Fruit fly (Drosophila melanogaster) whole organism, prepupa: ENCODE results near the gene hng2.

Experiments used
- CG10631 ChIP-seq: fragments of 200-800 bp; sonication (Bioruptor generic); optimal IDR thresholded peaks from 2 replicates; lab custom pipeline; 2016; ENCODE audit warnings: missing biosample characterization, missing genetic modification characterization
- CG10669 ChIP-seq: fragments of 200-800 bp; sonication (Bioruptor generic); optimal IDR thresholded peaks from 3 replicates; lab custom pipeline; 2018; ENCODE audit warnings: missing biosample characterization, mild to moderate bottlenecking, missing genetic modification characterization, moderate library complexity
- CG11294 ChIP-seq: fragments of 200-800 bp; sonication (Bioruptor generic); IDR thresholded peaks from 2 replicates; pipeline ENCODE4 v1.3.6; 2022; ENCODE audit warnings: missing biosample characterization, missing genetic modification characterization
- CG11902 ChIP-seq: fragments of 200-800 bp; sonication (Bioruptor generic); optimal IDR thresholded peaks from 3 replicates; lab custom pipeline; 2016; ENCODE audit warnings: missing biosample characterization, missing genetic modification characterization
- CG1621 ChIP-seq: fragments of 200-800 bp; sonication (Bioruptor generic); optimal IDR thresholded peaks from 3 replicates; lab custom pipeline; 2018; ENCODE audit warnings: missing biosample characterization, mild to moderate bottlenecking, missing genetic modification characterization
- CG3032 ChIP-seq: fragments of 200-800 bp; optimal IDR thresholded peaks from 2 replicates; lab custom pipeline; 2019; ENCODE audit warnings: missing biosample characterization, mild to moderate bottlenecking, missing genetic modification characterization, moderate library complexity
- CG31627 ChIP-seq: fragments of 200-800 bp; sonication (Bioruptor generic); optimal IDR thresholded peaks from 3 replicates; lab custom pipeline; 2016; ENCODE audit warnings: missing biosample characterization, missing genetic modification characterization
- CG32006 ChIP-seq: fragments of 200-800 bp; sonication (Bioruptor generic); optimal IDR thresholded peaks from 3 replicates; lab custom pipeline; 2017; ENCODE audit warnings: missing biosample characterization, mild to moderate bottlenecking, missing genetic modification characterization
- CG3919 ChIP-seq: fragments of 200-800 bp; sonication (Bioruptor generic); optimal IDR thresholded peaks from 3 replicates; lab custom pipeline; 2016; ENCODE audit warnings: missing biosample characterization, missing genetic modification characterization
- CG6163 ChIP-seq: fragments of 200-800 bp; sonication (Bioruptor generic); IDR thresholded peaks from 3 replicates; pipeline ENCODE4 v1.3.6; 2022; ENCODE audit warnings: missing biosample characterization, missing genetic modification characterization
- CG6854 ChIP-seq: fragments of 200-800 bp; sonication (Bioruptor generic); optimal IDR thresholded peaks from 2 replicates; lab custom pipeline; 2017; ENCODE audit warnings: missing biosample characterization, mild to moderate bottlenecking, missing genetic modification characterization
- CG7368 ChIP-seq: fragments of 200-800 bp; sonication (Bioruptor generic); optimal IDR thresholded peaks from 3 replicates; lab custom pipeline; 2016; ENCODE audit warnings: missing biosample characterization, missing genetic modification characterization
- CG8119 ChIP-seq: fragments of 200-800 bp; sonication (Bioruptor generic); IDR thresholded peaks from 3 replicates; pipeline ENCODE4 v1.3.6; 2022; ENCODE audit warnings: missing biosample characterization, missing genetic modification characterization
- CG8319 ChIP-seq: fragments of 200-800 bp; sonication (Bioruptor generic); optimal IDR thresholded peaks from 3 replicates; lab custom pipeline; 2016; ENCODE audit warnings: missing biosample characterization, missing genetic modification characterization
- CG9139 ChIP-seq: fragments of 200-800 bp; sonication (Bioruptor generic); optimal IDR thresholded peaks from 3 replicates; lab custom pipeline; 2017; ENCODE audit warnings: missing biosample characterization, mild to moderate bottlenecking, missing genetic modification characterization
- Eip75B ChIP-seq: fragments of 200-800 bp; sonication (Bioruptor generic); optimal IDR thresholded peaks from 3 replicates; lab custom pipeline; 2016; ENCODE audit warnings: missing biosample characterization, missing genetic modification characterization
- Eip78C ChIP-seq: fragments of 200-800 bp; sonication (Bioruptor generic); peaks from one replicate; lab custom pipeline; 2016; ENCODE audit warnings: missing biosample characterization, missing genetic modification characterization
- Eip93F ChIP-seq: fragments of 200-800 bp; sonication (Bioruptor generic); optimal IDR thresholded peaks from 2 replicates; lab custom pipeline; 2016; ENCODE audit warnings: missing biosample characterization, mild to moderate bottlenecking, missing genetic modification characterization
- Gug ChIP-seq: fragments of 200-800 bp; sonication (Bioruptor generic); IDR thresholded peaks from 2 replicates; pipeline ENCODE4 v1.3.6; 2022; ENCODE audit warnings: missing biosample characterization, missing genetic modification characterization
- Hr38 ChIP-seq: sonication (Bioruptor generic); optimal IDR thresholded peaks from 2 replicates; lab custom pipeline; 2016; ENCODE audit warnings: missing biosample characterization, missing genetic modification characterization
- Hr39 ChIP-seq: fragments of 200-800 bp; sonication (Bioruptor generic); optimal IDR thresholded peaks from 2 replicates; lab custom pipeline; 2016; ENCODE audit warnings: missing biosample characterization, missing genetic modification characterization
- Met ChIP-seq: fragments of 200-800 bp; sonication (Bioruptor generic); optimal IDR thresholded peaks from 3 replicates; lab custom pipeline; 2016; ENCODE audit warnings: missing biosample characterization, missing genetic modification characterization
- OdsH ChIP-seq: fragments of 200-800 bp; sonication (Bioruptor generic); optimal IDR thresholded peaks from 3 replicates; lab custom pipeline; 2016; ENCODE audit warnings: missing biosample characterization, missing genetic modification characterization
- Smox ChIP-seq: fragments of 200-800 bp; sonication (Bioruptor generic); optimal IDR thresholded peaks from 3 replicates; lab custom pipeline; 2016; ENCODE audit warnings: missing biosample characterization, missing genetic modification characterization
- Sox102F ChIP-seq: fragments of 200-800 bp; sonication (Bioruptor generic); optimal IDR thresholded peaks from 2 replicates; lab custom pipeline; 2016; ENCODE audit warnings: missing biosample characterization, mild to moderate bottlenecking, missing genetic modification characterization
- Sox14 ChIP-seq: fragments of 200-800 bp; sonication (Bioruptor generic); optimal IDR thresholded peaks from 3 replicates; lab custom pipeline; 2016; ENCODE audit warnings: missing biosample characterization, missing genetic modification characterization
- Sox15 ChIP-seq: fragments of 200-800 bp; sonication (Bioruptor generic); optimal IDR thresholded peaks from 3 replicates; lab custom pipeline; 2016; ENCODE audit warnings: missing biosample characterization, missing genetic modification characterization
- achi ChIP-seq: fragments of 200-800 bp; sonication (Bioruptor generic); optimal IDR thresholded peaks from 3 replicates; lab custom pipeline; 2016; ENCODE audit warnings: missing biosample characterization, missing genetic modification characterization
- acj6 ChIP-seq: fragments of 200-800 bp; sonication (Bioruptor generic); optimal IDR thresholded peaks from 3 replicates; lab custom pipeline; 2016; ENCODE audit warnings: missing biosample characterization, missing genetic modification characterization
- cyc ChIP-seq: fragments of 200-800 bp; sonication (Bioruptor generic); optimal IDR thresholded peaks from 3 replicates; lab custom pipeline; 2016; ENCODE audit warnings: missing biosample characterization, missing genetic modification characterization
- dac ChIP-seq: fragments of 200-800 bp; sonication (Bioruptor generic); optimal IDR thresholded peaks from 2 replicates; lab custom pipeline; 2017; ENCODE audit warnings: missing biosample characterization, mild to moderate bottlenecking, missing genetic modification characterization
- eg ChIP-seq: fragments of 200-800 bp; sonication (Bioruptor generic); IDR thresholded peaks from 3 replicates; pipeline ENCODE4 v1.3.6; 2022; ENCODE audit warnings: missing biosample characterization, missing genetic modification characterization
- esn ChIP-seq: fragments of 200-800 bp; sonication (Bioruptor generic); optimal IDR thresholded peaks from 2 replicates; lab custom pipeline; 2016; ENCODE audit warnings: missing biosample characterization, mild to moderate bottlenecking, missing genetic modification characterization, moderate library complexity
- fd59A ChIP-seq: fragments of 200-800 bp; sonication (Bioruptor generic); optimal IDR thresholded peaks from 2 replicates; lab custom pipeline; 2017; ENCODE audit warnings: missing biosample characterization, mild to moderate bottlenecking, missing genetic modification characterization, missing genetic modification reagents
- fkh ChIP-seq: fragments of 200-800 bp; sonication (Bioruptor generic); optimal IDR thresholded peaks from 3 replicates; lab custom pipeline; 2017; ENCODE audit warnings: missing biosample characterization, mild to moderate bottlenecking, missing genetic modification characterization, moderate library complexity
- lz ChIP-seq: fragments of 200-800 bp; sonication (Bioruptor generic); optimal IDR thresholded peaks from 3 replicates; lab custom pipeline; 2016; ENCODE audit warnings: missing biosample characterization, missing genetic modification characterization
- net ChIP-seq: fragments of 200-800 bp; sonication (Bioruptor generic); optimal IDR thresholded peaks from 3 replicates; lab custom pipeline; 2016; ENCODE audit warnings: missing biosample characterization, missing genetic modification characterization
- pdm3 ChIP-seq: fragments of 200-800 bp; sonication (Bioruptor generic); optimal IDR thresholded peaks from 3 replicates; lab custom pipeline; 2016; ENCODE audit warnings: missing biosample characterization, missing genetic modification characterization
- salr ChIP-seq, 2 experiments: fragments of 200-800 bp; sonication (Bioruptor generic); optimal IDR thresholded peaks; 3 replicates each; lab custom pipeline; 2016 to 2018; ENCODE audit warnings: missing biosample characterization in 2 of 2, missing genetic modification characterization in 2 of 2, mild to moderate bottlenecking in 1 of 2
- spab ChIP-seq: fragments of 200-800 bp; sonication (Bioruptor generic); optimal IDR thresholded peaks from 2 replicates; lab custom pipeline; 2017; ENCODE audit warnings: missing biosample characterization, mild to moderate bottlenecking, missing genetic modification characterization, missing genetic modification reagents
- ss ChIP-seq, 2 experiments: fragments of 200-800 bp; sonication (Bioruptor generic); optimal IDR thresholded peaks; 2 replicates in 1 of 2; 3 replicates in 1 of 2; lab custom pipeline; 2017 to 2018; ENCODE audit warnings: mild to moderate bottlenecking in 2 of 2, missing biosample characterization in 2 of 2, missing genetic modification characterization in 2 of 2, moderate library complexity in 1 of 2
- svp ChIP-seq: fragments of 200-800 bp; sonication (Bioruptor generic); peaks from one replicate; lab custom pipeline; 2016; ENCODE audit warnings: missing biosample characterization, missing genetic modification characterization
- topi ChIP-seq: fragments of 200-800 bp; sonication (Bioruptor generic); optimal IDR thresholded peaks from 3 replicates; lab custom pipeline; 2016; ENCODE audit warnings: missing biosample characterization, missing genetic modification characterization
- vri ChIP-seq: fragments of 200-800 bp; sonication (Bioruptor generic); optimal IDR thresholded peaks from 3 replicates; lab custom pipeline; 2016; ENCODE audit warnings: missing biosample characterization, mild to moderate bottlenecking, missing genetic modification characterization

Gene hng2

dm6 chr3R:8847096-8847639 lies 41.0 kb downstream of the hng2 start (continued):
- TF ChIP-seq net (GFP tag; lab: Kevin White, UChicago) = peak; percentile 10
- peak; percentile 50 for TF ChIP-seq Sox102F (GFP tag; lab: Kevin White, UChicago)
- peak; percentile 64 for TF ChIP-seq CG3919 (GFP tag; lab: Kevin White, UChicago)
- TF ChIP-seq CG11294 (GFP tag; lab: Robert Waterston, UW) = no peak
- TF ChIP-seq acj6 (GFP tag; lab: Kevin White, UChicago) = peak; percentile 74
- peak; percentile 72 for TF ChIP-seq CG10631 (GFP tag; lab: Kevin White, UChicago)
- no peak for TF ChIP-seq CG6854
- peak; percentile 44 for TF ChIP-seq fd59A
- TF ChIP-seq CG9139 (GFP tag; lab: Kevin White, UChicago) = no peak
- TF ChIP-seq pdm3 (GFP tag; lab: Kevin White, UChicago) = peak; percentile 66
- TF ChIP-seq eg (GFP tag; lab: Robert Waterston, UW) = peak; percentile 56; the same call in 1 of the 3 replicates
- no peak for TF ChIP-seq Hr38 (GFP tag; lab: Kevin White, UChicago)
- TF ChIP-seq CG32006 (GFP tag; lab: Kevin White, UChicago) = peak; percentile 59
- TF ChIP-seq svp (GFP tag; lab: Kevin White, UChicago) = peak; percentile 79
- TF ChIP-seq Eip75B (GFP tag; lab: Kevin White, UChicago) = peak; percentile 70
- peak; percentile 35 for TF ChIP-seq CG8319 (GFP tag; lab: Kevin White, UChicago)
- peak; percentile 52 for TF ChIP-seq Hr39 (GFP tag; lab: Kevin White, UChicago)
- TF ChIP-seq vri (GFP tag; lab: Kevin White, UChicago) = no peak
- TF ChIP-seq CG1621 (tag; lab: Kevin White, UChicago) = peak; percentile 46
- peak; percentile 64 for TF ChIP-seq OdsH (GFP tag; lab: Kevin White, UChicago)
- peak; percentile 54 for TF ChIP-seq Met (GFP tag; lab: Kevin White, UChicago)

- TF ChIP-seq topi (GFP tag; lab: Kevin White, UChicago) (no peak), acj6 (GFP tag; lab: Kevin White, UChicago) (no peak), CG11902 (GFP tag; lab: Kevin White, UChicago) (no peak), svp (GFP tag; lab: Kevin White, UChicago) (no peak), CG10669 (GFP tag; lab: Kevin White, UChicago) (no peak), CG7368 (GFP tag; lab: Kevin White, UChicago) (no peak), cyc (GFP tag; lab: Kevin White, UChicago) (no peak), CG31627 (GFP tag; lab: Kevin White, UChicago) (no peak), CG6163 (GFP tag; lab: Robert Waterston, UW) (no peak), Eip78C (GFP tag; lab: Kevin White, UChicago) (no peak), CG8119 (GFP tag; lab: Robert Waterston, UW) (no peak), CG3919 (GFP tag; lab: Kevin White, UChicago) (no peak), lz (GFP tag; lab: Kevin White, UChicago) (no peak), esn (GFP tag; lab: Kevin White, UChicago) (no peak), net (GFP tag; lab: Kevin White, UChicago) (no peak)
These were observed 42.1 kb downstream of the hng2 start for dm6 chr3R:8848190-8848589.

dm6 chr3R:8849373-8850228 lies 43.5 kb downstream of the hng2 start:
- TF ChIP-seq Eip93F = no peak
- TF ChIP-seq salr (GFP tag; optimal IDR thresholded peaks at IDR 0.05; lab: Kevin White, UChicago) = peak in 1 of 2 experiments; percentile 35
- peak; percentile 23 for TF ChIP-seq CG8319 (GFP tag; lab: Kevin White, UChicago)
- TF ChIP-seq Gug (GFP tag; lab: Robert Waterston, UW) = peak; percentile 48; the same call in 1 of the 2 replicates
- no peak for TF ChIP-seq vri (GFP tag; lab: Kevin White, UChicago)
- peak; percentile 62 for TF ChIP-seq achi (GFP tag; lab: Kevin White, UChicago)
- peak; percentile 55 for TF ChIP-seq spab (GFP tag; lab: Kevin White, UChicago)
- TF ChIP-seq ss (GFP tag; optimal IDR thresholded peaks at IDR 0.05; lab: Kevin White, UChicago) = peak in 1 of 2 experiments; percentile 50
- peak; percentile 63 for TF ChIP-seq Met (GFP tag; lab: Kevin White, UChicago)
- TF ChIP-seq Sox15 = peak; percentile 28
- TF ChIP-seq Smox (GFP tag; lab: Kevin White, UChicago) = peak; percentile 45
- peak; percentile 64 for TF ChIP-seq CG10669 (GFP tag; lab: Kevin White, UChicago)
- peak; percentile 59 for TF ChIP-seq CG1621 (tag; lab: Kevin White, UChicago)
- peak; percentile 11 for TF ChIP-seq dac
- TF ChIP-seq CG11294 (GFP tag; lab: Robert Waterston, UW) = peak; percentile 54; the same call in 1 of the 2 replicates
- no peak for TF ChIP-seq fkh (GFP tag; lab: Kevin White, UChicago)
- no peak for TF ChIP-seq Hr38 (GFP tag; lab: Kevin White, UChicago)
- TF ChIP-seq acj6 (GFP tag; lab: Kevin White, UChicago) = peak; percentile 50
- peak; percentile 35 for TF ChIP-seq CG3032
- no peak for TF ChIP-seq CG6854
- peak; percentile 87 for TF ChIP-seq Eip78C (GFP tag; lab: Kevin White, UChicago)
- peak; percentile 50 for TF ChIP-seq Sox14 (GFP tag; lab: Kevin White, UChicago)
- peak; percentile 11 for TF ChIP-seq CG11902 (GFP tag; lab: Kevin White, UChicago)
